Worm (Caenorhabditis elegans) whole organism, young adult: Measurements from ENCODE around the gene acs-18.
A peak's percentile ranks its signal among the peaks of the same experiment; 100 is the strongest.

Source experiments
- B0019.2 ChIP-seq: fragments of 200-800 bp; sonication (Bioruptor generic); conservative IDR thresholded peaks from 2 replicates; pipeline ENCODE4 v1.3.6; 2022; ENCODE audit warnings: missing genetic modification reagents, missing genetic modification characterization, missing compliant biosample characterization
- B0336.3 ChIP-seq: fragments of 200-800 bp; sonication (Bioruptor generic); IDR thresholded peaks from 2 replicates; pipeline ENCODE4 v1.3.6; 2022; ENCODE audit warnings: missing genetic modification characterization, missing compliant biosample characterization
- F23B12.7 ChIP-seq: sonication (generic microtip); optimal IDR thresholded peaks from 2 replicates; lab custom pipeline; 2017; ENCODE audit warnings: missing genetic modification characterization, mild to moderate bottlenecking, missing compliant biosample characterization, antibody characterized with exemption, moderate library complexity; ENCODE audit not compliant: insufficient read depth
- F33H1.4 ChIP-seq: fragments of 200-800 bp; sonication (Bioruptor generic); IDR thresholded peaks from 2 replicates; pipeline ENCODE4 v1.3.6; 2022; ENCODE audit warnings: missing genetic modification reagents, missing genetic modification characterization, missing compliant biosample characterization
- F57A8.1 ChIP-seq: fragments of 200-800 bp; sonication (Bioruptor generic); optimal IDR thresholded peaks from 2 replicates; lab custom pipeline; 2018; ENCODE audit warnings: mild to moderate bottlenecking, missing genetic modification characterization, moderate library complexity, missing compliant biosample characterization
- K12H6.12 ChIP-seq: fragments of 200-800 bp; sonication (Bioruptor generic); optimal IDR thresholded peaks from 2 replicates; lab custom pipeline; 2018; ENCODE audit warnings: mild to moderate bottlenecking, missing genetic modification characterization, missing compliant biosample characterization
- T07F8.4 ChIP-seq: sonication (generic microtip); optimal IDR thresholded peaks from 2 replicates; lab custom pipeline; 2016; ENCODE audit warnings: mild to moderate bottlenecking, missing genetic modification characterization, moderate library complexity, missing compliant biosample characterization
- Y95B8A.8 ChIP-seq: fragments of 200-800 bp; sonication (Bioruptor generic); IDR thresholded peaks from 2 replicates; pipeline ENCODE4 v1.3.6; 2022; ENCODE audit warnings: missing genetic modification reagents, missing genetic modification characterization, missing compliant biosample characterization
- aptf-2 ChIP-seq: fragments of 200-800 bp; sonication (Bioruptor generic); conservative IDR thresholded peaks from 2 replicates; pipeline ENCODE4 v1.3.6; 2022; ENCODE audit warnings: missing genetic modification reagents, missing genetic modification characterization, missing compliant biosample characterization
- attf-3 ChIP-seq: fragments of 200-800 bp; sonication (Bioruptor generic); conservative IDR thresholded peaks from 2 replicates; pipeline ENCODE4 v1.3.6; 2022; ENCODE audit warnings: missing genetic modification reagents, missing genetic modification characterization, missing compliant biosample characterization
- attf-5 ChIP-seq: fragments of 200-800 bp; sonication (Bioruptor generic); optimal IDR thresholded peaks from 2 replicates; lab custom pipeline; 2018; ENCODE audit warnings: mild to moderate bottlenecking, missing genetic modification characterization, missing compliant biosample characterization
- ccch-3 ChIP-seq: fragments of 200-800 bp; sonication (Bioruptor generic); optimal IDR thresholded peaks from 2 replicates; lab custom pipeline; 2018; ENCODE audit warnings: mild to moderate bottlenecking, missing genetic modification characterization, missing compliant biosample characterization
- ceh-100 ChIP-seq: fragments of 200-800 bp; sonication (Bioruptor generic); IDR thresholded peaks from 2 replicates; pipeline ENCODE4 v1.3.6; 2022; ENCODE audit warnings: missing genetic modification reagents, missing genetic modification characterization, missing compliant biosample characterization
- ceh-27 ChIP-seq: fragments of 200-800 bp; sonication (Bioruptor generic); optimal IDR thresholded peaks from 2 replicates; lab custom pipeline; 2018; ENCODE audit warnings: mild to moderate bottlenecking, missing genetic modification characterization, moderate library complexity, missing compliant biosample characterization
- die-1 ChIP-seq: sonication (generic microtip); optimal IDR thresholded peaks from 2 replicates; lab custom pipeline; 2016; ENCODE audit warnings: missing genotype, mild to moderate bottlenecking, missing genetic modification characterization, missing compliant biosample characterization
- dox-1 ChIP-seq: fragments of 200-800 bp; sonication (Bioruptor generic); IDR thresholded peaks from 2 replicates; pipeline ENCODE4 v1.3.6; 2022; ENCODE audit warnings: missing genetic modification reagents, missing genetic modification characterization, missing compliant biosample characterization
- dpl-1 ChIP-seq: fragments of 150-350 bp; optimal IDR thresholded peaks from 2 replicates; lab custom pipeline; 2014; ENCODE audit warnings: missing biosample characterization, missing genetic modification reagents, missing genetic modification characterization
- efl-1 ChIP-seq: fragments of 150-350 bp; optimal IDR thresholded peaks from 2 replicates; lab custom pipeline; 2014; ENCODE audit warnings: missing biosample characterization, missing genetic modification reagents, missing genetic modification characterization
- egl-44 ChIP-seq: fragments of 200-800 bp; sonication (Bioruptor generic); IDR thresholded peaks from 2 replicates; pipeline ENCODE4 v1.3.6; 2022; ENCODE audit warnings: missing genetic modification reagents, missing genetic modification characterization, missing compliant biosample characterization
- hmg-1.2 ChIP-seq: fragments of 200-800 bp; sonication (Bioruptor generic); IDR thresholded peaks from 2 replicates; pipeline ENCODE4 v1.3.6; 2022; ENCODE audit warnings: missing genetic modification reagents, missing genetic modification characterization, missing compliant biosample characterization
- lin-35 ChIP-seq, 3 experiments: fragments of 150-350 bp in 2 of 3; sonication (generic microtip) in 1 of 3; optimal IDR thresholded peaks; 2 replicates each; lab custom pipeline; 2014 to 2018; ENCODE audit warnings: missing biosample characterization in 3 of 3, missing genetic modification characterization in 3 of 3, missing genetic modification reagents in 3 of 3
- lin-40 ChIP-seq: sonication (generic microtip); optimal IDR thresholded peaks from 2 replicates; lab custom pipeline; 2016; ENCODE audit warnings: missing genetic modification characterization, mild to moderate bottlenecking, missing compliant biosample characterization, missing genotype, missing genetic modification reagents
- lin-54 ChIP-seq: fragments of 200-800 bp; sonication (Bioruptor generic); optimal IDR thresholded peaks from 2 replicates; lab custom pipeline; 2018; ENCODE audit warnings: mild to moderate bottlenecking, missing genetic modification characterization, missing compliant biosample characterization
- lsl-1 ChIP-seq: fragments of 200-800 bp; sonication (Bioruptor generic); optimal IDR thresholded peaks from 2 replicates; lab custom pipeline; 2018; ENCODE audit warnings: mild to moderate bottlenecking, missing genetic modification characterization, moderate library complexity, missing compliant biosample characterization
- madf-6 ChIP-seq: fragments of 200-800 bp; sonication (Bioruptor generic); IDR thresholded peaks from 2 replicates; pipeline ENCODE4 v1.3.6; 2022; ENCODE audit warnings: missing genetic modification reagents, missing genetic modification characterization, missing compliant biosample characterization
- mcd-1 ChIP-seq: fragments of 200-800 bp; sonication (Bioruptor generic); IDR thresholded peaks from 2 replicates; pipeline ENCODE4 v1.3.6; 2022; ENCODE audit warnings: missing genetic modification reagents, missing genetic modification characterization, missing compliant biosample characterization
- mel-28 ChIP-seq: sonication (generic microtip); optimal IDR thresholded peaks from 2 replicates; lab custom pipeline; 2016; ENCODE audit warnings: borderline replicate concordance, mild to moderate bottlenecking, missing genetic modification characterization, missing compliant biosample characterization
- nfya-1 ChIP-seq: sonication (generic microtip); optimal IDR thresholded peaks from 2 replicates; lab custom pipeline; 2017; ENCODE audit warnings: antibody characterized with exemption, missing compliant biosample characterization, missing genetic modification characterization, borderline replicate concordance; ENCODE audit not compliant: insufficient read depth
- nhr-179 ChIP-seq: sonication (generic microtip); optimal IDR thresholded peaks from 2 replicates; lab custom pipeline; 2016; ENCODE audit warnings: mild to moderate bottlenecking, missing genetic modification characterization, missing compliant biosample characterization
- nhr-80 ChIP-seq: sonication (generic microtip); optimal IDR thresholded peaks from 2 replicates; lab custom pipeline; 2016; ENCODE audit warnings: missing genetic modification characterization, missing compliant biosample characterization
- sdz-38 ChIP-seq: sonication (generic microtip); optimal IDR thresholded peaks from 2 replicates; lab custom pipeline; 2016; ENCODE audit warnings: missing genotype, missing genetic modification characterization, missing compliant biosample characterization
- snpc-3.4 ChIP-seq: sonication (generic microtip); optimal IDR thresholded peaks from 2 replicates; lab custom pipeline; 2017; ENCODE audit warnings: missing genetic modification characterization, mild to moderate bottlenecking, missing compliant biosample characterization, antibody characterized with exemption, moderate library complexity, missing genotype, missing genetic modification reagents
- snpc-4 ChIP-seq, 5 experiments: fragments of 150-350 bp in 1 of 5; sonication (generic microtip) in 4 of 5; optimal IDR thresholded peaks; 2 replicates each; lab custom pipeline; 2014 to 2018; ENCODE audit warnings: missing genetic modification characterization in 5 of 5, missing biosample characterization in 3 of 5, antibody characterized with exemption in 2 of 5, mild to moderate bottlenecking in 2 of 5, missing compliant biosample characterization in 2 of 5, missing genotype in 2 of 5, moderate library complexity in 2 of 5, missing genetic modification reagents in 1 of 5
- tbp1 ChIP-seq: fragments of 200-800 bp; sonication (Bioruptor generic); optimal IDR thresholded peaks from 2 replicates; lab custom pipeline; 2018; ENCODE audit warnings: mild to moderate bottlenecking, missing genetic modification characterization, missing compliant biosample characterization
- unc-130 ChIP-seq: sonication (generic microtip); optimal IDR thresholded peaks from 2 replicates; lab custom pipeline; 2016; ENCODE audit warnings: missing genetic modification reagents, missing genetic modification characterization, missing compliant biosample characterization
- zfh-2 ChIP-seq: fragments of 200-800 bp; sonication (Bioruptor generic); conservative IDR thresholded peaks from 2 replicates; pipeline ENCODE4 v1.3.6; 2022; ENCODE audit warnings: missing genetic modification reagents, missing genetic modification characterization, missing compliant biosample characterization
- ztf-18 ChIP-seq: sonication (generic microtip); optimal IDR thresholded peaks from 2 replicates; lab custom pipeline; 2016; ENCODE audit warnings: missing genotype, mild to moderate bottlenecking, missing genetic modification characterization, missing compliant biosample characterization

acs-18 gene

ce11 chrIV:10285328-10285727, 28.1 kb downstream of the acs-18 start:
- TF ChIP-seq madf-6 (GFP tag; lab: Robert Waterston, UW) (peak; percentile 43; the same call in 1 of the 2 replicates), lsl-1 (GFP tag; lab: Kevin White, UChicago) (peak; percentile 69), ccch-3 (GFP tag; lab: Kevin White, UChicago) (no peak), F33H1.4 (GFP tag; lab: Robert Waterston, UW) (peak; percentile 68), B0019.2 (no peak)
- TF ChIP-seq, all 124 proteins: peak for 3

DNA sequence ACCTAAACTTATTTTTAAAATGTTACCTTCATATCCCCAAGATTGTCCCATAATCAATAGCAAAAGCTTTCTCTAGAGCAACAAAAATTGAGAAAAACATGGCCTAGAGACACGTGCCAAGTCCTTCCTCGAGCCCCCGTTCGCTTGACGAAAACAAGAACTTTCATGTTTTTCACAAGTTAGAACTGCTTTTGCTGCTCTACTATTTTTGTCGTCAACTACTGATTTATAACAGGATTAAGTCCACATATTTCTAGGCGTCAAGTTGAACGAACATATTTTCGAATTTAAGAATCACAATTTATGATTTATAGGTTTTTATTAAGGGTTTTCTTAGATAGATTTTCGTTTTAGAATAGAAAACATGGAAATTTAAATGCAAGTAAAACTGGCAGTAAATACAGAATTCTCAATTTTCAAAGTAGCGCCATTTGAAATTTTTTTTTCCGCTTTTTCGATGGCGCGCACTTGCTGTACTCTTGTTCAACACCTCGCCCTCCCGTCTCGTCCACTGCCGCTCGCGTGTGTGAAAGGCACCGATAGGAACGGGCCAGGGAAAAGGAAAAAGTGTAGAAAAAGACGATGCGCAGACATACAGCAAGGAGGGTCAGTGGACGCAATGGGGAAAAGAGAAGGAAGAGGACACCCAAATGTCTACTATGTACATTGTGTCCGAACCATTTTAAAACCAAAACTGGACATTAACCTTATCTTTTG, 29.1 kb downstream of the acs-18 start, which contains the start of gene rad-51:
Gene rad-51, minus strand, starts transcription at position 51 of the 717 bp plus-strand sequence.
- 0 out of 2 replicates have a peak, but pooled peaks have one; percentile 38 for TF ChIP-seq attf-3 (GFP tag; lab: Robert Waterston, UW)
- TF ChIP-seq mcd-1 (GFP tag; lab: Robert Waterston, UW), result peak; percentile 80
- peak; percentile 70 for TF ChIP-seq nhr-80 (tag; lab: Kevin White, UChicago)
- no peak for TF ChIP-seq T07F8.4 (tag; lab: Kevin White, UChicago)
- peak; percentile 38 for TF ChIP-seq snpc-3.4 (tag; lab: Kevin White, UChicago)
- peak; percentile 71 for TF ChIP-seq dox-1 (GFP tag; lab: Robert Waterston, UW)
- TF ChIP-seq egl-44, result no peak
- peak in 1 of 3 experiments; percentile 59 for TF ChIP-seq lin-35 (GFP tag; optimal IDR thresholded peaks at IDR 0.05; lab: Kevin White, UChicago)
- peak; percentile 61 for TF ChIP-seq efl-1 (GFP tag; lab: Kevin White, UChicago)
- TF ChIP-seq F57A8.1 (GFP tag; lab: Kevin White, UChicago), result no peak
- TF ChIP-seq K12H6.12 (tag; lab: Kevin White, UChicago), result no peak
- TF ChIP-seq hmg-1.2 (GFP tag; lab: Robert Waterston, UW), result peak; percentile 91; the same call in 1 of the 2 replicates
- no peak for TF ChIP-seq die-1 (tag; lab: Kevin White, UChicago)
- no peak for TF ChIP-seq unc-130 (GFP tag; lab: Kevin White, UChicago)
- TF ChIP-seq mel-28 (tag; lab: Kevin White, UChicago), result no peak
- no peak for TF ChIP-seq ceh-100
- no peak for TF ChIP-seq tbp1 (GFP tag; lab: Kevin White, UChicago)
- TF ChIP-seq B0336.3 (GFP tag; lab: Robert Waterston, UW), result peak; percentile 14; the same call in 1 of the 2 replicates
- TF ChIP-seq ztf-18 (tag; lab: Kevin White, UChicago), result peak; percentile 19
- TF ChIP-seq sdz-38 (tag; lab: Kevin White, UChicago), result no peak
- no peak for TF ChIP-seq nfya-1 (tag; lab: Kevin White, UChicago)
- TF ChIP-seq attf-5 (GFP tag; lab: Kevin White, UChicago), result peak; percentile 77
- TF ChIP-seq nhr-179 (tag; lab: Kevin White, UChicago), result no peak
- TF ChIP-seq F23B12.7, result peak; percentile 13
- peak; percentile 49 for TF ChIP-seq dpl-1 (GFP tag; lab: Kevin White, UChicago)
- TF ChIP-seq lin-40, result peak; percentile 30
- peak; percentile 53 for TF ChIP-seq ceh-27 (GFP tag; lab: Kevin White, UChicago)
- TF ChIP-seq madf-6 (GFP tag; lab: Robert Waterston, UW), result peak; percentile 43
- TF ChIP-seq aptf-2, result 0 out of 2 replicates have a peak, but pooled peaks have one; percentile 8
- peak; percentile 78 for TF ChIP-seq zfh-2
- 0 out of 2 replicates have a peak, but pooled peaks have one; percentile 15 for TF ChIP-seq Y95B8A.8 (GFP tag; lab: Robert Waterston, UW)
- peak; percentile 76 for TF ChIP-seq lin-54 (GFP tag; lab: Kevin White, UChicago)
- TF ChIP-seq snpc-4 (GFP tag; optimal IDR thresholded peaks at IDR 0.05; lab: Kevin White, UChicago), result peak; percentile 24
- peak in 2 of 4 experiments; percentile 3 to 47 for TF ChIP-seq snpc-4 (tag; optimal IDR thresholded peaks at IDR 0.05; lab: Kevin White, UChicago)
